Fruit fly (Drosophila melanogaster): ENCODE data around the gene CG9705.

CG9705 gene

dm6 chr3L:16806823-16807325 is 27.0 kb downstream of the CG9705 start:
- peak; percentile 66 for TF ChIP-seq rgr (GFP tag; optimal IDR thresholded peaks at IDR 0.05)
- no peak for TF ChIP-seq GATAd (GFP tag; optimal IDR thresholded peaks at IDR 0.05)
- peak; percentile 86 for TF ChIP-seq Sp1 (GFP tag; optimal IDR thresholded peaks at IDR 0.05)
- TF ChIP-seq Vsx2 (GFP tag; optimal IDR thresholded peaks at IDR 0.05; ENCODE audit: partially characterized antibody) = no peak
- TF ChIP-seq psq (GFP tag; optimal IDR thresholded peaks at IDR 0.05) = peak; percentile 73
- TF ChIP-seq Hr83 (GFP tag; optimal IDR thresholded peaks at IDR 0.05; ENCODE audit: poor library complexity, severe bottlenecking) = peak; percentile 6
- no peak for TF ChIP-seq usp (GFP tag; optimal IDR thresholded peaks at IDR 0.05)
- TF ChIP-seq dl (GFP tag; optimal IDR thresholded peaks at IDR 0.05; ENCODE audit: insufficient read depth in 1 of 2, partially characterized antibody in 2 of 2) = no peak
- TF ChIP-seq OdsH (GFP tag; optimal IDR thresholded peaks at IDR 0.05) = peak; percentile 56
- no peak for TF ChIP-seq Abd-B (GFP tag; optimal IDR thresholded peaks at IDR 0.05)
- TF ChIP-seq brk (GFP tag; optimal IDR thresholded peaks at IDR 0.05) = peak; percentile 22
- no peak for TF ChIP-seq sage (GFP tag; optimal IDR thresholded peaks at IDR 0.05)
- TF ChIP-seq jim (GFP tag; optimal IDR thresholded peaks at IDR 0.05) = no peak
- TF ChIP-seq Dif (GFP tag; optimal IDR thresholded peaks at IDR 0.05; ENCODE audit: partially characterized antibody) = no peak
- TF ChIP-seq lola (GFP tag; optimal IDR thresholded peaks at IDR 0.05) = no peak
- peak; percentile 31 for TF ChIP-seq br (GFP tag; optimal IDR thresholded peaks at IDR 0.05)
- no peak for TF ChIP-seq sv (GFP tag; optimal IDR thresholded peaks at IDR 0.05)
- TF ChIP-seq tai (GFP tag; optimal IDR thresholded peaks at IDR 0.05) = no peak
- no peak for TF ChIP-seq Hr78 (GFP tag; optimal IDR thresholded peaks at IDR 0.05)
- no peak for TF ChIP-seq N (GFP tag; optimal IDR thresholded peaks at IDR 0.05)
- no peak for TF ChIP-seq pan (optimal IDR thresholded peaks at IDR 0.05)
- no peak for TF ChIP-seq CrebA (GFP tag; optimal IDR thresholded peaks at IDR 0.05; ENCODE audit: borderline replicate concordance)
- TF ChIP-seq CG32264 (GFP tag; optimal IDR thresholded peaks at IDR 0.05) = no peak
- TF ChIP-seq ey (GFP tag; optimal IDR thresholded peaks at IDR 0.05) = peak; percentile 27
- TF ChIP-seq HLH106 (tag; optimal IDR thresholded peaks at IDR 0.05) = peak; percentile 80
- no peak for TF ChIP-seq dsf (GFP tag; optimal IDR thresholded peaks at IDR 0.05; ENCODE audit: borderline replicate concordance)
- TF ChIP-seq Mio (GFP tag; optimal IDR thresholded peaks at IDR 0.05) = no peak
- TF ChIP-seq CG9705 (GFP tag; optimal IDR thresholded peaks at IDR 0.05) = no peak
- no peak for TF ChIP-seq Rel (GFP tag; optimal IDR thresholded peaks at IDR 0.05)
- TF ChIP-seq Rel (tag; optimal IDR thresholded peaks at IDR 0.05) = peak; percentile 21
- TF ChIP-seq Hnf4 (GFP tag; optimal IDR thresholded peaks at IDR 0.05) = peak; percentile 19
- peak; percentile 47 for TF ChIP-seq Dfd (GFP tag; optimal IDR thresholded peaks at IDR 0.05)
- no peak for TF ChIP-seq Jra (GFP tag; optimal IDR thresholded peaks at IDR 0.05)
- TF ChIP-seq foxo (GFP tag; optimal IDR thresholded peaks at IDR 0.05) = peak in 1 of 2 experiments; percentile 81
- TF ChIP-seq fru (GFP tag; optimal IDR thresholded peaks at IDR 0.05) = peak; percentile 45
- peak; percentile 17 for TF ChIP-seq woc (GFP tag; optimal IDR thresholded peaks at IDR 0.05)
- TF ChIP-seq dmrt93B (GFP tag; optimal IDR thresholded peaks at IDR 0.05) = peak; percentile 76
- no peak for TF ChIP-seq Myc (optimal IDR thresholded peaks at IDR 0.05)
- peak; percentile 50 for TF ChIP-seq h (GFP tag; optimal IDR thresholded peaks at IDR 0.05)

DNA sequence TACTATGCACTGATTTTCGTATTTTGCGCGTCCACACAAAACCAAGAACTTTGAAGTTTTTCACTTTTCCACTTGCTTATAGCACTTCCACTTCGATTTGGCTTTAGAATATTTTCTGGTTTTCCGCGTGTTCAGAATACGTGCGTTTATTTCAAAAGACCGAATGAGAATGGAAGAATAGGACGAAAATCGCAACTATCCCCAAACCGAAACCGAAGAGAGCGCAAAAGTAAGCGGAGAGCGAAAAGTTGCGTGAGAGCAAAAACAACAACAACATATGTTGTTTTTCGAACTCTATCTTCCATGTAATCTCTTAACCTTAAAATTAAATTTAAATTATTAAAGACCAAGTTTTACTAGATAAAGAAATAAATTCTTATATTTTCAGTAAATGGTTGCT is 27.7 kb downstream of the CG9705 start, which contains the start of gene CG9674:
Gene CG9674 (minus strand): TSS at position 174 of the 400 bp plus-strand sequence.
- TF ChIP-seq ey (GFP tag; optimal IDR thresholded peaks at IDR 0.05) (no peak), psq (GFP tag; optimal IDR thresholded peaks at IDR 0.05) (no peak), CG32264 (GFP tag; optimal IDR thresholded peaks at IDR 0.05) (no peak), Dfd (GFP tag; optimal IDR thresholded peaks at IDR 0.05) (no peak), lola (GFP tag; optimal IDR thresholded peaks at IDR 0.05) (no peak), h (GFP tag; optimal IDR thresholded peaks at IDR 0.05) (no peak), tai (GFP tag; optimal IDR thresholded peaks at IDR 0.05) (no peak), pan (optimal IDR thresholded peaks at IDR 0.05) (no peak), Abd-B (GFP tag; optimal IDR thresholded peaks at IDR 0.05) (no peak), HLH106 (tag; optimal IDR thresholded peaks at IDR 0.05) (no peak), Hr78 (GFP tag; optimal IDR thresholded peaks at IDR 0.05) (no peak), Hr83 (GFP tag; optimal IDR thresholded peaks at IDR 0.05; ENCODE audit: poor library complexity, severe bottlenecking) (no peak), jim (GFP tag; optimal IDR thresholded peaks at IDR 0.05) (no peak), rgr (GFP tag; optimal IDR thresholded peaks at IDR 0.05) (no peak), Rel (GFP tag; optimal IDR thresholded peaks at IDR 0.05) (no peak), Rel (tag; optimal IDR thresholded peaks at IDR 0.05) (no peak), N (GFP tag; optimal IDR thresholded peaks at IDR 0.05) (no peak), dsf (GFP tag; optimal IDR thresholded peaks at IDR 0.05; ENCODE audit: borderline replicate concordance) (no peak)
